Worm (Caenorhabditis elegans) whole organism, L2 larva: ENCODE data around the gene alh-2.

Experiments
- ZK546.5 ChIP-seq: sonication (generic microtip); optimal IDR thresholded peaks from 2 replicates; lab custom pipeline; 2017; ENCODE audit warnings: missing biosample characterization, missing genetic modification characterization
- aly-2 ChIP-seq: fragments of 150-350 bp; optimal IDR thresholded peaks from 2 replicates; lab custom pipeline; 2014; ENCODE audit warnings: missing biosample characterization, missing genetic modification characterization
- ceh-82 ChIP-seq: fragments of 150-350 bp; optimal IDR thresholded peaks from 2 replicates; lab custom pipeline; 2014; ENCODE audit warnings: missing biosample characterization, missing genetic modification characterization
- elt-1 ChIP-seq: fragments of 150-350 bp; optimal IDR thresholded peaks from 2 replicates; lab custom pipeline; 2014; ENCODE audit warnings: missing biosample characterization, missing genetic modification characterization
- lin-39 ChIP-seq: fragments of 150-350 bp; optimal IDR thresholded peaks from 2 replicates; lab custom pipeline; 2014; ENCODE audit warnings: missing biosample characterization, missing genetic modification reagents, missing genetic modification characterization
- nhr-10 ChIP-seq: sonication (generic microtip); optimal IDR thresholded peaks from 2 replicates; lab custom pipeline; 2017; ENCODE audit warnings: missing biosample characterization, missing genetic modification characterization
- nhr-11 ChIP-seq: fragments of 150-350 bp; optimal IDR thresholded peaks from 2 replicates; lab custom pipeline; 2014; ENCODE audit warnings: missing biosample characterization, missing genetic modification characterization
- nhr-12 ChIP-seq: fragments of 150-350 bp; optimal IDR thresholded peaks from 2 replicates; lab custom pipeline; 2014; ENCODE audit warnings: missing biosample characterization, missing genetic modification characterization
- nhr-25 ChIP-seq: fragments of 150-350 bp; sonication (generic microtip); optimal IDR thresholded peaks from 3 replicates; lab custom pipeline; 2014; ENCODE audit warnings: missing biosample characterization, missing genetic modification characterization
- snpc-4 ChIP-seq: fragments of 150-350 bp; optimal IDR thresholded peaks from 2 replicates; lab custom pipeline; 2014; ENCODE audit warnings: missing biosample characterization, missing genetic modification characterization
- unc-55 ChIP-seq: fragments of 150-350 bp; sonication (generic microtip); optimal IDR thresholded peaks from 3 replicates; lab custom pipeline; 2014; ENCODE audit warnings: missing biosample characterization, missing genetic modification reagents, missing genetic modification characterization
- unc-62 ChIP-seq: fragments of 150-350 bp; optimal IDR thresholded peaks from 2 replicates; lab custom pipeline; 2014; ENCODE audit warnings: missing biosample characterization, missing genetic modification reagents, missing genetic modification characterization
- zag-1 ChIP-seq: fragments of 150-350 bp; optimal IDR thresholded peaks from 2 replicates; lab custom pipeline; 2014; ENCODE audit warnings: missing biosample characterization, missing genetic modification characterization

- no peak for TF ChIP-seq aly-2
- no peak for TF ChIP-seq ZK546.5 (tag; lab: Kevin White, UChicago)
- no peak for TF ChIP-seq unc-62 (GFP tag; lab: Kevin White, UChicago)
- TF ChIP-seq ceh-82 (tag; lab: Kevin White, UChicago), result no peak
- TF ChIP-seq nhr-10 (tag; lab: Kevin White, UChicago), result no peak
- TF ChIP-seq nhr-25, result no peak
- TF ChIP-seq nhr-12 (tag; lab: Kevin White, UChicago), result no peak
- TF ChIP-seq snpc-4 (tag; lab: Kevin White, UChicago), result no peak
- no peak for TF ChIP-seq unc-55 (GFP tag; lab: Kevin White, UChicago)
- TF ChIP-seq lin-39, result no peak
- TF ChIP-seq zag-1 (tag; lab: Kevin White, UChicago), result no peak
- no peak for TF ChIP-seq elt-1 (tag; lab: Kevin White, UChicago)
- TF ChIP-seq nhr-11 (tag; lab: Kevin White, UChicago), result no peak
Observed at ce11 chrV:1594554-1595092, 49.3 kb upstream of the alh-2 start.
